Worm (Caenorhabditis elegans): ENCODE data around the gene phf-10.

The phf-10 gene

DNA sequence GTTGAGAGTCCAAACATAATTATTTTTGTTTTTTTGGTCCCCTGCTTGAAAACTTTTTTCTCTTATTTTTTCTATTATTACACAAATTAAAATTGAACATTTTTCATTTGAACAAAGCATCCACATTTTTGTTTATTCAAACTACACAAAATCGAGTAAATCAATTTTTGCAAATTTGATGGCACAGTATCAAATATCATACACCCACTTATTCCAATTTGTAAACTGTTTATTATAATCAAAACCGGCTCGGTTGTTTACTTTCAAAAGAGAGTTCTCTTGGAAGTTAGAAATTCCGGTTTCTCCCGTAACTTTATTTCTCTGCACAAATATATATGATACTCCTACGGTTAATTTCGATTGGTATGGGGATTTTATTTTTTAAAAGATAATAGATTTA, 43.4 kb downstream of the phf-10 start, which contains the start of gene lgc-26:
Gene lgc-26 (plus strand): TSS at position 301 of the 400 bp plus-strand sequence.
- no peak for TF ChIP-seq egl-27 (tag; optimal IDR thresholded peaks at IDR 0.05)
- TF ChIP-seq lsy-2 (tag; optimal IDR thresholded peaks at IDR 0.05), result no peak
- TF ChIP-seq isw-1 (GFP tag; IDR thresholded peaks at IDR 0.05), result no peak
- TF ChIP-seq sptf-1 (tag; optimal IDR thresholded peaks at IDR 0.05), result no peak
- TF ChIP-seq jun-1 (tag; optimal IDR thresholded peaks at IDR 0.05), result no peak
- TF ChIP-seq swsn-7 (tag; optimal IDR thresholded peaks at IDR 0.05), result no peak
- TF ChIP-seq fos-1 (tag; optimal IDR thresholded peaks at IDR 0.05), result no peak
- TF ChIP-seq nhr-237 (tag; optimal IDR thresholded peaks at IDR 0.05), result no peak
- TF ChIP-seq skn-1 (tag; optimal IDR thresholded peaks at IDR 0.05), result no peak
- no peak for TF ChIP-seq sox-4 (tag; optimal IDR thresholded peaks at IDR 0.05)
- no peak for TF ChIP-seq ztf-11 (tag; optimal IDR thresholded peaks at IDR 0.05)
- TF ChIP-seq unc-30 (tag; optimal IDR thresholded peaks at IDR 0.05), result no peak

DNA sequence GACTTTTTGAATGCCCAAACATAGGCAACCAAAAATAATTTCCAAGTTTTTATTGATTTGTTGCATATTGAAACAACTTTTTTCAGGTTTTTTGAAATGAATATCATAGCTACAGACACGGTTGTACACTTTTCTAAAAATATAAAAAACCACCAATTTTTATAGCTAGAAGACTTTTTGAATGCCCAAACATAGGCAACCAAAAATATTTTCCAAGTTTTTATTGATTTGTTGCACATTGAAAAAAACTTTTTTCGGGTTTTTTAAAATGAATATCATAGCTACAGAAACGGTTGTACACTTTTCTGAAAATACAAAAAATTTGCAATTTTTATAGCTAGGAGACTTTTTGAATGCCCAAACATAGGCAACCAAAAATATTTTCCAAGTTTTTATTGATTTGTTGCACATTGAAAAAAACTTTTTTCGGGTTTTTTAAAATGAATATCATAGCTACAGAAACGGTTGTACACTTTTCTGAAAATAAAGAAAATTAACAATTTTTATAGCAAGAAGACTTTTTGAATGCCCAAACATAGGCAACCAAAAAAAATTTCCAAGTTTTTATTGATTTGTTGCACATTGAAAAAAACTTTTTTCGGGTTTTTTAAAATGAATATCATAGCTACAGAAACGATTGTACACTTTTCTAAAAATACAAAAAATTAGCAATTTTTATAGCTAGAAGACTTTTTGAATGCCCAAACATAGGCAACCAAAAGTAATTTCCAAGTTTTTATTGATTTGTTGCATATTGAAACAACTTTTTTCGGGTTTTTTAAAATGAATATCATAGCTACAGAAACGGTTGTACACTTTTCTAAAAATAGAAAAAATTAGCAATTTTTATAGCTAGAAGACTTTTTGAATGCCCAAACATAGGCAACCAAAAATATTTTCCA, 46.1 kb downstream of the phf-10 start:
- TF ChIP-seq Y116A8C.19 (tag; optimal IDR thresholded peaks at IDR 0.05; ENCODE audit: borderline replicate concordance) (peak; percentile 62), sptf-1 (tag; optimal IDR thresholded peaks at IDR 0.05) (peak; percentile 44), mef-2 (tag; optimal IDR thresholded peaks at IDR 0.05) (peak; percentile 40), unc-30 (tag; optimal IDR thresholded peaks at IDR 0.05) (peak; percentile 3), ceh-90 (tag; optimal IDR thresholded peaks at IDR 0.05) (peak; percentile 69), irx-1 (tag; optimal IDR thresholded peaks at IDR 0.05) (peak; percentile 87), aly-2 (tag; optimal IDR thresholded peaks at IDR 0.05) (peak; percentile 36), ztf-11 (tag; optimal IDR thresholded peaks at IDR 0.05) (peak; percentile 32 to 81), hlh-4 (tag; optimal IDR thresholded peaks at IDR 0.05) (peak; percentile 64), nhr-28 (tag; optimal IDR thresholded peaks at IDR 0.05) (peak; percentile 40), fkh-4 (tag; optimal IDR thresholded peaks at IDR 0.05; ENCODE audit: borderline replicate concordance) (peak; percentile 66), sox-4 (tag; optimal IDR thresholded peaks at IDR 0.05) (peak; percentile 93)

DNA sequence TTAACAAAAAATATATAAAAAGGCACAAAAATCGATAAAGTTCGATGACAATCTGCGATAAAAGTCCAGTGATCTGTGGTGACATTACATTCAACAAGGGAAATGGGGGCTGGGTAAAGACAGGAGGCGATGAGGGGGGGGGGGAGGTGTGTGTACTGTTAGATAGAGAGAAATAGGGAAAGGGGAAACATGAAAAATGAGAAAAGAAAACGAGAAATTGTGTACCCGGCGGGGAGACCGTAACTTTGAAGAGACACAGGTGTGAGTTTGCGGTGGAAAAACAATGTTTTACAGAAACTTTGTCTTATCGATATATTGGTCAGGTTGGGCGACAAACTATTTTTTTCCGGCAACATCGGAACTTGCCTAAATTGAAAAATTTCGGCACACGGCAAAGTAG, 51.0 kb downstream of the phf-10 start:
- TF ChIP-seq nhr-76 (tag; optimal IDR thresholded peaks at IDR 0.05) (no peak), nhr-237 (tag; optimal IDR thresholded peaks at IDR 0.05) (no peak), blmp-1 (tag; optimal IDR thresholded peaks at IDR 0.05) (peak; percentile 81), egl-27 (tag; optimal IDR thresholded peaks at IDR 0.05) (no peak), nhr-47 (tag; optimal IDR thresholded peaks at IDR 0.05) (no peak), nhr-85 (tag) (peak; percentile 82), nhr-90 (tag; optimal IDR thresholded peaks at IDR 0.05; ENCODE audit: poor library complexity) (peak; percentile 18), nhr-20 (tag; optimal IDR thresholded peaks at IDR 0.05) (peak; percentile 7), efl-1 (optimal IDR thresholded peaks at IDR 0.05) (no peak), efl-1 (GFP tag; optimal IDR thresholded peaks at IDR 0.05 in 1 of 2) (peak in 1 of 2 experiments; percentile 89), grh-1 (GFP tag; IDR thresholded peaks at IDR 0.05) (no peak)

- TF ChIP-seq elt-2 (tag; optimal IDR thresholded peaks at IDR 0.05) (no peak), C04F5.9 (tag; optimal IDR thresholded peaks at IDR 0.05) (no peak), C34B4.2 (tag; optimal IDR thresholded peaks at IDR 0.05) (no peak), nhr-90 (tag; optimal IDR thresholded peaks at IDR 0.05; ENCODE audit: poor library complexity) (no peak), mef-2 (tag; optimal IDR thresholded peaks at IDR 0.05) (no peak), unc-98 (GFP tag; IDR thresholded peaks at IDR 0.05) (no peak), hpl-2 (GFP tag; optimal IDR thresholded peaks at IDR 0.05) (no peak), tbx-2 (tag; optimal IDR thresholded peaks at IDR 0.05) (no peak), swsn-7 (tag; optimal IDR thresholded peaks at IDR 0.05) (no peak), jun-1 (tag; optimal IDR thresholded peaks at IDR 0.05) (no peak), snpc-4 (tag; optimal IDR thresholded peaks at IDR 0.05) (no peak), tlp-1 (tag; optimal IDR thresholded peaks at IDR 0.05) (no peak), nhr-19 (GFP tag; conservative IDR thresholded peaks at IDR 0.05) (no peak), dsc-1 (tag; optimal IDR thresholded peaks at IDR 0.05) (no peak)
Observed at ce11 chrV:258730-259129, 52.6 kb downstream of the phf-10 start, which contains the start of gene nhr-204. Gene nhr-204, minus strand, starts transcription at chrV:258830.

Data from whole organism, L1 larva.